Fruit fly (Drosophila melanogaster) whole organism, larva: Measurements from ENCODE around the gene Rcd5.

ENCODE experiments used
- noc ChIP-seq: fragments of 200-800 bp; sonication (Bioruptor generic); optimal IDR thresholded peaks from 3 replicates; lab custom pipeline; 2019; ENCODE audit warnings: missing biosample characterization, mild to moderate bottlenecking, missing genetic modification characterization, moderate library complexity

Rcd5 gene

DNA sequence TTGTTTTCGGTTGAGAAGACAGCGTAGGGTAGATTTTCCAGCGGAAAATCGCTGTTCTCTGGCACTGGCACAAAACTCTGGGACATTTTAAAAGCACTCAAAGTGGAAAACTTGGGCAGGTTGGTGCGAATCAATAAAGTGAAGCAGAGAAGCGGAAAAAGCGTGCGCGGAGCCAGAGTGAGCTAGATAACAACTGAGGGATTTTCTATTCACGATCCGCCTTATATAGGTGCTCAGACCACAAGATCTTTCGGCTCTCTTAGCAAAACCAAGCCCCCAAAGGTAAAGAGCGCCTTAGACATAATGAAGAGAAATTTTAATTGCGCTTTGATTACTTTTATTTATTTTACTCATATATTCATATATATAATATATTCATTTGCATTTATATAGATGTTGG is 33.4 kb downstream of the Rcd5 start, which contains the start of gene Faa:
TSS of gene Faa (minus strand) at position 200 of the 400 bp plus-strand sequence.
- TF ChIP-seq noc (tag; lab: Kevin White, UChicago) = no peak

- no peak for TF ChIP-seq noc (tag; lab: Kevin White, UChicago)
These were observed 36.6 kb downstream of the Rcd5 start for dm6 chr3L:4076907-4077306.

DNA sequence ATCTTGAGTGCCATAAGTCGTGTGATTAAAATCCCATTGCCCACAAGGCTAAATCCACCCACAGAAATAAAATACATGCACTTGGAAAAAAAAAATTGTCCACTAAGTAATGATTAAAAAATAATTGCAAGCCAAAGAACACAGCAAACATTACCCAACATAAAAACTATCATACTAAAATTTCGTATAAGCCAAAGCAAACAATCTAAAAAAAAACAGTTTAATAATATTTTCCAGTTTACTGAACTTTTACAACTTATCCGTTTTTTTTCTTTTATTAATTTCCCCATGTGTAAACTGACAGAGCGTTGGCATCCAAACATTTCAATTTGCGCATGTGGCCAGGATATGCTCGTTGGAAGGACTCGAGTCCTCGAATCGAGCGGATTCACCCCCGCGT is 39.9 kb downstream of the Rcd5 start:
- TF ChIP-seq noc (tag; lab: Kevin White, UChicago) = no peak

DNA sequence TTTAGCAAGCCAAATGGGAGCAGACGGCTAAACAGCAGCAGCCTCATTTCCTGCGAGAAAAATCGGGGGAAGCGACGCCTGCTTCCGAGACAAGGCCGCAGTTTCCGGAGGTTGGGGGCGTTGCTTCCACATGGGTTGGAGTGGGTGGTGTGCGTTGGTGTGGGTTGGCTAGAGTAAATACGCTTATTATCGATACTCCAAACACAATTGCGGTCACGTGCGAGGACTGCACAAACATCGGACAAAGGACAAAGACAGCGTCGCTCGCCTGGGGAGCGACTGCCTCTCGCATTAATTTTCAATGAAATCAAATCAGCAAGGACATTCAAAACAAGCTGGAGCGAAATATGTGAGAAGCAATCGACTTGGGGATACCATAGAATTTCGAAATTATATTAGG is 40.9 kb downstream of the Rcd5 start:
- no peak for TF ChIP-seq noc (tag; lab: Kevin White, UChicago)

DNA sequence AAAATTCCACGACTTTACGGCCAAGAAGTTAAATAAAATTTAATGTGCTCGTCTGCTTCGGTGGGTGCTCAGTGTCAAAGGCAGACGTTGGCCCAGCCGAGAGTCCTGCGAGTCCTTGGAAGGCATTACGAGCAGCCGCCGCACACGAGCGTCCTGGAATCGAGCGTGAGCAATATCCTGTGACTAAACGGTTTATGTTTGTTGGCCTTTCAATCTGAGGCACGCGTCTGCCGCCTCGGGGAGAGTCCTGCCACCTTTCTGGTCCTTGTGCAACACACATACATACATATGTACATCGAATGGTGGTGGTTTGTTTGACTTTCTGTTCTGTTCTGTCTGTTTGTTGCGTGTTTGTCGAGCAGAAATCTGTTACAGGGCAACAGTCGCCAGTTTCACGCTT is 43.1 kb downstream of the Rcd5 start:
- no peak for TF ChIP-seq noc (tag; lab: Kevin White, UChicago)

DNA sequence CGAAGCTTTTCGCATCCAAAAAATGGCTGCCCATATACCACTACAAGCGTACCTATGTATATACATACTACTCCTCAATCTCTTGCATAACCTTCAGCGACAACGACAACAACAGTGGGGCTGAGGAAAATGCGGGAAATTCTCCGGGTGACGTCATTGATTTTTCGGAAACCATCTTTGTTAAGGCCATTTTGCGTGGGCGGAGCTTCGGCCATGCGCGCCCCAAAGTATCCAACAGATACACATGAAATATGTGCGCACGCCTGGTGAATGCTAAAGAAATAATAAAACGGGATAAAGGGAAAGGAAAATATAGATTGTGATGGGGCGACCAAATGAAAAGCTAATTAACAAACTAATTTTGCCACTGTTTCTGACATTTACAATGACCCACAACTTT is 45.5 kb downstream of the Rcd5 start:
- TF ChIP-seq noc (tag; lab: Kevin White, UChicago) = no peak

- no peak for TF ChIP-seq noc (tag; lab: Kevin White, UChicago)
These were observed 47.0 kb downstream of the Rcd5 start, which contains the start of gene CG14989 for dm6 chr3L:4087281-4087680. TSS of gene CG14989 (plus strand) at chr3L:4087581.

DNA sequence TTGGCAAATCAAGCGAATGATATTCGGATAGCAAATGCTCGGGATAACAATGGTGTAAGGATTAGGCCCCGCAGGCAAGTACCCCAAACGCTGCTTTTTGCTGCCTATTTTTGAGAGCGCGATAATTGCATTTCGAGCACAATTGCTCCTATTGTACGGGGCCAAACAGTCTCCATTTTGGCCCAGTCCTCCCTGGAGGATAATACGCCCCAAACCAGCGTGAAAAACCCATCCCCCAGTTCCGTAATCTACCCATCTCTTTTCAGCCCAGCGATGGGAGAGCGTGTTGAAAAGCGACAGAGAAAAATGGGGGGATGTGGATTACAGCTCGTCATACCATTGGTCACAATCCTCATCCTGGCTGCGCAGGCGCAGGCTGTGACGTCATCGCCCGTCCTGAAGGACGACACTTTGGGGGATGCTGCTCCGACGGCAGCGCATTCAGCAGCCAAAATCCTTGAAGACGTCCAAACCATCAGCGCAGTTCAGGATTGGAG is 48.4 kb downstream of the Rcd5 start, which contains the start of gene Gad1:
TSS of gene Gad1 (minus strand) at position 51 of the 497 bp plus-strand sequence.
- TF ChIP-seq noc (tag; lab: Kevin White, UChicago) = no peak
